Worm (Caenorhabditis elegans) whole organism, L1 larva: Measurements from ENCODE around the gene him-4.

ENCODE experiments used
- C16A3.4 ChIP-seq: fragments of 150-350 bp; optimal IDR thresholded peaks from 2 replicates; lab custom pipeline; 2014; ENCODE audit warnings: missing biosample characterization, missing genetic modification characterization
- C34B4.2 ChIP-seq: sonication (generic microtip); optimal IDR thresholded peaks from 2 replicates; lab custom pipeline; 2017; ENCODE audit warnings: mild to moderate bottlenecking, missing genetic modification characterization, missing compliant biosample characterization
- F16B12.6 ChIP-seq: fragments of 150-350 bp; optimal IDR thresholded peaks from 2 replicates; lab custom pipeline; 2014; ENCODE audit warnings: missing biosample characterization, missing genetic modification characterization
- alr-1 ChIP-seq: fragments of 200-800 bp; sonication (Bioruptor generic); optimal IDR thresholded peaks from 2 replicates; lab custom pipeline; 2018; ENCODE audit warnings: borderline replicate concordance, mild to moderate bottlenecking, missing genetic modification characterization, missing compliant biosample characterization
- aly-2 ChIP-seq: fragments of 150-350 bp; optimal IDR thresholded peaks from 2 replicates; lab custom pipeline; 2014; ENCODE audit warnings: missing biosample characterization, missing genetic modification characterization
- ceh-82 ChIP-seq, 3 experiments: fragments of 150-350 bp in 1 of 3; sonication (generic microtip) in 2 of 3; optimal IDR thresholded peaks; 2 replicates each; lab custom pipeline; 2014 to 2017; ENCODE audit warnings: missing biosample characterization in 3 of 3, missing genetic modification characterization in 3 of 3
- dpl-1 ChIP-seq, 3 experiments: fragments of 150-350 bp in 2 of 3; sonication (generic microtip) in 1 of 3; optimal IDR thresholded peaks; 2 replicates each; lab custom pipeline; 2014 to 2017; ENCODE audit warnings: missing biosample characterization in 3 of 3, missing genetic modification characterization in 3 of 3, missing genetic modification reagents in 3 of 3
- dsc-1 ChIP-seq: sonication (generic microtip); optimal IDR thresholded peaks from 2 replicates; lab custom pipeline; 2016; ENCODE audit warnings: mild to moderate bottlenecking, missing genetic modification characterization, missing compliant biosample characterization
- efl-1 ChIP-seq, 4 experiments: fragments of 150-350 bp; optimal IDR thresholded peaks in 3 of 4; peaks in 1 of 4; 1 replicate in 1 of 4; 2 replicates in 3 of 4; lab custom pipeline; 2014; ENCODE audit warnings: missing biosample characterization in 2 of 4, missing genetic modification characterization in 2 of 4, missing genetic modification reagents in 2 of 4
- elt-2 ChIP-seq: sonication (generic microtip); optimal IDR thresholded peaks from 2 replicates; lab custom pipeline; 2016; ENCODE audit warnings: missing genetic modification characterization, mild to moderate bottlenecking, inconsistent platforms, missing compliant biosample characterization, missing genetic modification reagents
- fkh-10 ChIP-seq: sonication (generic microtip); optimal IDR thresholded peaks from 2 replicates; lab custom pipeline; 2017; ENCODE audit warnings: missing biosample characterization, missing genetic modification reagents, missing genetic modification characterization
- fkh-8 ChIP-seq: sonication (generic microtip); optimal IDR thresholded peaks from 2 replicates; lab custom pipeline; 2016; ENCODE audit warnings: mild to moderate bottlenecking, missing genetic modification characterization, missing compliant biosample characterization
- grh-1 ChIP-seq: fragments of 200-800 bp; sonication (Bioruptor generic); IDR thresholded peaks from 2 replicates; pipeline ENCODE4 v1.3.6; 2022; ENCODE audit warnings: missing genetic modification reagents, missing genetic modification characterization, missing compliant biosample characterization
- lin-13 ChIP-seq: fragments of 150-350 bp; optimal IDR thresholded peaks from 2 replicates; lab custom pipeline; 2014; ENCODE audit warnings: missing biosample characterization, missing genetic modification reagents, missing genetic modification characterization
- lin-14 ChIP-seq: fragments of 200-800 bp; sonication (Bioruptor generic); optimal IDR thresholded peaks from 2 replicates; lab custom pipeline; 2018; ENCODE audit warnings: mild to moderate bottlenecking, missing genetic modification characterization, moderate library complexity, missing compliant biosample characterization
- lin-35 ChIP-seq, 2 experiments: fragments of 150-350 bp; optimal IDR thresholded peaks; 2 replicates each; lab custom pipeline; 2014; ENCODE audit warnings: missing biosample characterization in 2 of 2, missing genetic modification characterization in 2 of 2, missing genetic modification reagents in 2 of 2
- mab-9 ChIP-seq: fragments of 200-800 bp; sonication (Bioruptor generic); IDR thresholded peaks from 2 replicates; pipeline ENCODE4 v1.3.6; 2022; ENCODE audit warnings: missing genetic modification reagents, missing genetic modification characterization, missing compliant biosample characterization
- mdl-1 ChIP-seq, 2 experiments: fragments of 150-350 bp; optimal IDR thresholded peaks; 2 replicates each; lab custom pipeline; 2014 to 2017; ENCODE audit warnings: missing biosample characterization in 2 of 2, missing genetic modification characterization in 2 of 2, inconsistent platforms in 1 of 2
- nhr-11 ChIP-seq: fragments of 150-350 bp; optimal IDR thresholded peaks from 2 replicates; lab custom pipeline; 2014; ENCODE audit warnings: missing biosample characterization, missing genetic modification characterization
- nhr-19 ChIP-seq: fragments of 200-800 bp; sonication (Bioruptor generic); conservative IDR thresholded peaks from 2 replicates; pipeline ENCODE4 v1.3.6; 2022; ENCODE audit warnings: missing genetic modification characterization, missing compliant biosample characterization
- nhr-20 ChIP-seq: sonication (generic microtip); optimal IDR thresholded peaks from 2 replicates; lab custom pipeline; 2016; ENCODE audit warnings: mild to moderate bottlenecking, missing genetic modification characterization, missing compliant biosample characterization
- nhr-237 ChIP-seq: fragments of 150-350 bp; optimal IDR thresholded peaks from 2 replicates; lab custom pipeline; 2014; ENCODE audit warnings: missing biosample characterization, missing genetic modification characterization
- nhr-28 ChIP-seq: fragments of 150-350 bp; optimal IDR thresholded peaks from 2 replicates; lab custom pipeline; 2014; ENCODE audit warnings: missing biosample characterization, missing genetic modification characterization
- nhr-47 ChIP-seq: sonication (generic microtip); optimal IDR thresholded peaks from 2 replicates; lab custom pipeline; 2016; ENCODE audit warnings: mild to moderate bottlenecking, missing genetic modification characterization, moderate library complexity, missing compliant biosample characterization
- nhr-84 ChIP-seq: sonication (generic microtip); optimal IDR thresholded peaks from 2 replicates; lab custom pipeline; 2017; ENCODE audit warnings: missing biosample characterization, missing genetic modification characterization
- pqm-1 ChIP-seq: sonication (generic microtip); optimal IDR thresholded peaks from 3 replicates; lab custom pipeline; 2017; ENCODE audit warnings: missing biosample characterization, missing genetic modification characterization
- snu-23 ChIP-seq: sonication (generic microtip); optimal IDR thresholded peaks from 2 replicates; lab custom pipeline; 2016; ENCODE audit warnings: missing genetic modification characterization, missing compliant biosample characterization
- sup-37 ChIP-seq: fragments of 200-800 bp; sonication (Bioruptor generic); optimal IDR thresholded peaks from 2 replicates; lab custom pipeline; 2018; ENCODE audit warnings: mild to moderate bottlenecking, missing genetic modification characterization, missing compliant biosample characterization
- swsn-7 ChIP-seq: sonication (generic microtip); optimal IDR thresholded peaks from 2 replicates; lab custom pipeline; 2016; ENCODE audit warnings: missing genetic modification characterization, missing compliant biosample characterization
- tbx-2 ChIP-seq: sonication (generic microtip); optimal IDR thresholded peaks from 2 replicates; lab custom pipeline; 2016; ENCODE audit warnings: missing genetic modification characterization, missing compliant biosample characterization
- tlp-1 ChIP-seq: fragments of 150-350 bp; optimal IDR thresholded peaks from 2 replicates; lab custom pipeline; 2014; ENCODE audit warnings: missing biosample characterization, missing genetic modification characterization
- unc-130 ChIP-seq: fragments of 150-350 bp; optimal IDR thresholded peaks from 2 replicates; lab custom pipeline; 2017; ENCODE audit warnings: missing biosample characterization, missing genetic modification characterization, inconsistent platforms
- unc-30 ChIP-seq: sonication (generic microtip); optimal IDR thresholded peaks from 2 replicates; lab custom pipeline; 2017; ENCODE audit warnings: missing biosample characterization, missing genetic modification characterization
- unc-62 ChIP-seq: fragments of 150-350 bp; optimal IDR thresholded peaks from 2 replicates; lab custom pipeline; 2014; ENCODE audit warnings: missing biosample characterization, missing genetic modification reagents, missing genetic modification characterization
- unc-98 ChIP-seq: fragments of 200-800 bp; sonication (Bioruptor generic); IDR thresholded peaks from 2 replicates; pipeline ENCODE4 v1.3.6; 2022; ENCODE audit warnings: missing genetic modification characterization, missing compliant biosample characterization
- xbp-1 ChIP-seq: sonication (generic microtip); optimal IDR thresholded peaks from 2 replicates; lab custom pipeline; 2016; ENCODE audit warnings: missing genetic modification characterization, missing compliant biosample characterization
- ztf-11 ChIP-seq, 2 experiments: sonication (generic microtip); optimal IDR thresholded peaks; 2 replicates each; lab custom pipeline; 2016 to 2017; ENCODE audit warnings: missing genetic modification characterization in 2 of 2, missing biosample characterization in 1 of 2, missing compliant biosample characterization in 1 of 2

The him-4 gene

DNA sequence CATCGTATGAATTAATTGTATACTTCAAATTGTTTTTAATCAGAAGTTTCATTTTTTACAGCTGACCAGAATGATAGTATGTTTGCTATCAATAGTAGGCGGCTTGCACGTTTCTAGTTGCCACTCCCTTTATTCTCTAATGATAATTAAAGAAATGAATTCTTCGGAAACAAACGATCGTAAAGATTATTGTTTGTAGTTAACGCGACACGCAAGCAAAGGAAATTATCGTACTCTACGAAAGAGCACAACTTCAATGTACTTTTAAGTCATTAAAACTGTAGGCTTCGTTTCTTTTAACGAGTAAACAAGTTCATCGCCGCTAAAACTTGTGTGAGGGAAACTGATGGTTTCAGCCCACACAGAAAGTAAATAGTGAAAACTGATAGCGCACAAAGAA lies 37.9 kb upstream of the him-4 start (continued):
- TF ChIP-seq mab-9 (GFP tag; lab: Robert Waterston, UW) = no peak
- TF ChIP-seq nhr-19 = no peak
- TF ChIP-seq nhr-47 (tag; lab: Kevin White, UChicago) = no peak
- TF ChIP-seq F16B12.6 (tag; lab: Kevin White, UChicago) = no peak
- TF ChIP-seq ceh-82 (tag; optimal IDR thresholded peaks at IDR 0.05; lab: Kevin White, UChicago) = no peak
- no peak for TF ChIP-seq efl-1 (optimal IDR thresholded peaks at IDR 0.05; lab: Kevin White, UChicago)
- peak in 1 of 2 experiments; percentile 59 for TF ChIP-seq efl-1 (GFP tag; optimal IDR thresholded peaks at IDR 0.05 in 1 of 2; lab: Kevin White, UChicago)
- no peak for TF ChIP-seq xbp-1 (tag; lab: Kevin White, UChicago)
- no peak for TF ChIP-seq unc-130 (tag; lab: Kevin White, UChicago)
- TF ChIP-seq nhr-237 = no peak
- no peak for TF ChIP-seq swsn-7 (tag; lab: Kevin White, UChicago)
- TF ChIP-seq nhr-28 (tag; lab: Kevin White, UChicago) = no peak
- TF ChIP-seq, all 84 proteins: peak for 6

DNA sequence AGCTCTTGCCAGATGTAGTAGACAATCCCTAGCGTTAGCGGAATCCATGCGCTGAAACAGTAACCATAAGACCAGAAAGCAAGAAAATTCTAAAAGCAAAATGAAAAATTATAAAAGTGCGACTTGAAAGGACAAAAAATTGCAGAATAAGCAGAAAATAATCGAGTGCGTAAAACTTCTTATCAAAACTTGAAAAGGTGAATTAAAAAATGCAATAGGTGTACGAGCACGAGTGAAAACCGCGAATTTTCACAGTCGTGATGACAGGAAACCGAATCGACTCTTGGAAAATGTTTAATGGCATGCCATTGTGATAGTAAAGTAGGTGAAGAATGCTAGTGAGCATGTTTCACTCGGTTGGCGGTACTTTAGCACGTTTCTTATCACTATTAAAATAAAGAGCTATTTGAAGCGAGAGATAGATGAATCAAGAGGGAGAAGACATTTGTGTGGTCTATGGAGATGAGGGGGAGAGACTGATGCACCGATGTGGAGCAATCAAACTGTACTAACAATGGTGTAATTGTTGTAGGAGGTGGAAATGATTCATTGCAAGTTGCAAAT lies 37.2 kb upstream of the him-4 start, which contains the start of gene ifp-1:
Gene ifp-1 (minus strand): TSS at position 51 of the 564 bp plus-strand sequence.
- TF ChIP-seq nhr-20 (tag; lab: Kevin White, UChicago) (peak; percentile 11), sup-37 (GFP tag; lab: Kevin White, UChicago) (no peak), elt-2 (peak; percentile 92), lin-35 (GFP tag; optimal IDR thresholded peaks at IDR 0.05; lab: Kevin White, UChicago) (peak in 1 of 2 experiments; percentile 24)

- TF ChIP-seq C34B4.2 = no peak
- TF ChIP-seq mdl-1 (tag; optimal IDR thresholded peaks at IDR 0.05; lab: Kevin White, UChicago) = no peak
- TF ChIP-seq unc-30 = no peak
- peak; percentile 83 for TF ChIP-seq elt-2
- no peak for TF ChIP-seq efl-1 (optimal IDR thresholded peaks at IDR 0.05; lab: Kevin White, UChicago)
- peak in 1 of 2 experiments; percentile 85 for TF ChIP-seq efl-1 (GFP tag; optimal IDR thresholded peaks at IDR 0.05 in 1 of 2; lab: Kevin White, UChicago)
- TF ChIP-seq lin-35 (GFP tag; optimal IDR thresholded peaks at IDR 0.05; lab: Kevin White, UChicago) = no peak
- TF ChIP-seq fkh-8 (tag; lab: Kevin White, UChicago) = no peak
- TF ChIP-seq lin-14 = peak; percentile 23
- TF ChIP-seq tlp-1 (tag; lab: Kevin White, UChicago) = peak; percentile 25
Observed at ce11 chrX:9687264-9687663, 30.1 kb upstream of the him-4 start.

ce11 chrX:9690445-9690844 lies 26.9 kb upstream of the him-4 start, which contains the start of gene npr-18:
TSS of gene npr-18 (plus strand) at chrX:9690745.
- TF ChIP-seq dsc-1 (peak; percentile 72), nhr-20 (tag; lab: Kevin White, UChicago) (no peak)

ce11 chrX:9697655-9698054 lies 19.7 kb upstream of the him-4 start:
- TF ChIP-seq C34B4.2 = no peak
- no peak for TF ChIP-seq C16A3.4
- TF ChIP-seq lin-13 = no peak
- no peak for TF ChIP-seq nhr-11 (tag; lab: Kevin White, UChicago)
- TF ChIP-seq alr-1 (tag; lab: Kevin White, UChicago) = no peak
- no peak for TF ChIP-seq nhr-237
- no peak for TF ChIP-seq tbx-2 (tag; lab: Kevin White, UChicago)
- no peak for TF ChIP-seq snu-23 (GFP tag; lab: Kevin White, UChicago)
- TF ChIP-seq lin-14 = no peak
- TF ChIP-seq swsn-7 (tag; lab: Kevin White, UChicago) = no peak
- no peak for TF ChIP-seq ztf-11 (tag; optimal IDR thresholded peaks at IDR 0.05; lab: Kevin White, UChicago)
- TF ChIP-seq unc-62 = no peak
- TF ChIP-seq unc-130 (tag; lab: Kevin White, UChicago) = no peak

ce11 chrX:9698359-9698758 lies 19.0 kb upstream of the him-4 start, which contains the start of gene dyf-7:
TSS of gene dyf-7 (plus strand) at chrX:9698659.
- no peak for TF ChIP-seq unc-62
- TF ChIP-seq pqm-1 = no peak
- no peak for TF ChIP-seq dsc-1
- no peak for TF ChIP-seq dpl-1 (GFP tag; optimal IDR thresholded peaks at IDR 0.05; lab: Kevin White, UChicago)
- TF ChIP-seq grh-1 (GFP tag; lab: Robert Waterston, UW) = no peak
- TF ChIP-seq unc-98 (GFP tag; lab: Robert Waterston, UW) = no peak
- TF ChIP-seq nhr-84 (tag; lab: Kevin White, UChicago) = no peak
- no peak for TF ChIP-seq aly-2 (tag; lab: Kevin White, UChicago)
- no peak for TF ChIP-seq fkh-10 (GFP tag; lab: Kevin White, UChicago)
